Worm (Caenorhabditis elegans): ENCODE results near the gene cest-17.

- TF ChIP-seq unc-62 (GFP tag; optimal IDR thresholded peaks at IDR 0.05) (no peak), unc-39 (tag; optimal IDR thresholded peaks at IDR 0.05) (no peak), nhr-76 (tag; optimal IDR thresholded peaks at IDR 0.05) (no peak), elt-3 (tag; optimal IDR thresholded peaks at IDR 0.05) (no peak), nhr-237 (tag; optimal IDR thresholded peaks at IDR 0.05) (no peak), ham-2 (GFP tag; optimal IDR thresholded peaks at IDR 0.05) (no peak), nhr-28 (tag; optimal IDR thresholded peaks at IDR 0.05) (no peak), ztf-11 (tag; optimal IDR thresholded peaks at IDR 0.05) (no peak)
Measured at ce11 chrV:8239928-8240327, 36.8 kb downstream of the cest-17 start, which contains the start of gene C16D9.3.
